Worm (Caenorhabditis elegans) whole organism, L4 larva: Measurements from ENCODE around the gene ZK856.14.

Experiments
- ZK337.2 ChIP-seq: fragments of 200-800 bp; sonication (Bioruptor generic); IDR thresholded peaks from 2 replicates; pipeline ENCODE4 v1.3.6; 2022; ENCODE audit warnings: missing genetic modification reagents, missing genetic modification characterization, missing compliant biosample characterization
- aly-2 ChIP-seq: sonication (generic microtip); optimal IDR thresholded peaks from 2 replicates; lab custom pipeline; 2018; ENCODE audit warnings: missing biosample characterization, missing genetic modification characterization
- daf-12 ChIP-seq: fragments of 150-350 bp; optimal IDR thresholded peaks from 2 replicates; lab custom pipeline; 2014; ENCODE audit warnings: missing biosample characterization, missing genetic modification reagents, missing genetic modification characterization
- egl-27 ChIP-seq: sonication (generic microtip); optimal IDR thresholded peaks from 3 replicates; lab custom pipeline; 2017; ENCODE audit warnings: missing biosample characterization, missing genetic modification reagents, missing genetic modification characterization
- hlh-30 ChIP-seq: sonication (generic microtip); optimal IDR thresholded peaks from 2 replicates; lab custom pipeline; 2017; ENCODE audit warnings: antibody characterized with exemption, mild to moderate bottlenecking, missing genetic modification characterization, missing compliant biosample characterization; ENCODE audit not compliant: insufficient read depth
- lim-7 ChIP-seq: fragments of 200-800 bp; sonication (Bioruptor generic); IDR thresholded peaks from 2 replicates; pipeline ENCODE4 v1.3.6; 2022; ENCODE audit warnings: missing genetic modification characterization, missing compliant biosample characterization
- nhr-11 ChIP-seq: fragments of 150-350 bp; optimal IDR thresholded peaks from 2 replicates; lab custom pipeline; 2014; ENCODE audit warnings: missing biosample characterization, missing genetic modification characterization
- nhr-76 ChIP-seq: fragments of 150-350 bp; optimal IDR thresholded peaks from 2 replicates; lab custom pipeline; 2014; ENCODE audit warnings: missing biosample characterization, missing genetic modification characterization
- set-16 ChIP-seq: fragments of 200-800 bp; sonication (Bioruptor generic); IDR thresholded peaks from 2 replicates; pipeline ENCODE4 v1.3.6; 2022; ENCODE audit warnings: missing genetic modification reagents, missing genetic modification characterization, missing compliant biosample characterization
- skn-1 ChIP-seq: fragments of 150-350 bp; optimal IDR thresholded peaks from 2 replicates; lab custom pipeline; 2014; ENCODE audit warnings: missing biosample characterization, missing genetic modification characterization
- snpc-4 ChIP-seq: fragments of 150-350 bp; optimal IDR thresholded peaks from 2 replicates; lab custom pipeline; 2014; ENCODE audit warnings: missing biosample characterization, missing genetic modification characterization
- vab-7 ChIP-seq: fragments of 200-800 bp; sonication (Bioruptor generic); IDR thresholded peaks from 2 replicates; pipeline ENCODE4 v1.3.6; 2022; ENCODE audit warnings: missing genetic modification reagents, missing genetic modification characterization, missing compliant biosample characterization

ce11 chrV:10222007-10222406 lies 5.2 kb downstream of the ZK856.14 start, which contains the start of gene C12D8.20:
- TF ChIP-seq set-16 (GFP tag; lab: Robert Waterston, UW) (no peak), vab-7 (GFP tag; lab: Robert Waterston, UW) (no peak), nhr-11 (no peak), ZK337.2 (GFP tag; lab: Robert Waterston, UW) (no peak), aly-2 (tag; lab: Kevin White, UChicago) (no peak), skn-1 (tag; lab: Kevin White, UChicago) (no peak), hlh-30 (tag; lab: Kevin White, UChicago) (no peak), lim-7 (GFP tag; lab: Robert Waterston, UW) (no peak), nhr-76 (no peak), daf-12 (tag; lab: Kevin White, UChicago) (no peak), snpc-4 (tag; lab: Kevin White, UChicago) (no peak), egl-27 (tag; lab: Kevin White, UChicago) (no peak)
